Worm (Caenorhabditis elegans) whole organism, young adult: ENCODE data around the gene M05D6.2.
A peak's percentile ranks its signal among the peaks of the same experiment; 100 is the strongest.

Experiments used
- B0035.1 ChIP-seq: sonication (generic microtip); optimal IDR thresholded peaks from 2 replicates; lab custom pipeline; 2016; ENCODE audit warnings: missing genetic modification characterization, mild to moderate bottlenecking, missing compliant biosample characterization, missing genotype, missing genetic modification reagents
- B0261.1 ChIP-seq: sonication (generic microtip); optimal IDR thresholded peaks from 2 replicates; lab custom pipeline; 2016; ENCODE audit warnings: mild to moderate bottlenecking, missing genetic modification characterization, moderate library complexity, missing compliant biosample characterization
- B0336.3 ChIP-seq: fragments of 200-800 bp; sonication (Bioruptor generic); IDR thresholded peaks from 2 replicates; pipeline ENCODE4 v1.3.6; 2022; ENCODE audit warnings: missing genetic modification characterization, missing compliant biosample characterization
- F10E7.11 ChIP-seq: sonication (generic microtip); optimal IDR thresholded peaks from 2 replicates; lab custom pipeline; 2017; ENCODE audit warnings: mild to moderate bottlenecking, missing genetic modification characterization, moderate library complexity, missing compliant biosample characterization
- F22D6.2 ChIP-seq: sonication (generic microtip); optimal IDR thresholded peaks from 2 replicates; lab custom pipeline; 2016; ENCODE audit warnings: mild to moderate bottlenecking, missing genetic modification characterization, missing compliant biosample characterization
- F33H1.4 ChIP-seq: fragments of 200-800 bp; sonication (Bioruptor generic); IDR thresholded peaks from 2 replicates; pipeline ENCODE4 v1.3.6; 2022; ENCODE audit warnings: missing genetic modification reagents, missing genetic modification characterization, missing compliant biosample characterization
- F37B4.10 ChIP-seq: fragments of 200-800 bp; sonication (Bioruptor generic); IDR thresholded peaks from 2 replicates; pipeline ENCODE4 v1.3.6; 2022; ENCODE audit warnings: missing genetic modification characterization, missing compliant biosample characterization
- F39B2.1 ChIP-seq: fragments of 200-800 bp; sonication (Bioruptor generic); IDR thresholded peaks from 2 replicates; pipeline ENCODE4 v1.3.6; 2022; ENCODE audit warnings: missing genetic modification reagents, missing genetic modification characterization, missing compliant biosample characterization
- F49E8.2 ChIP-seq: sonication (generic microtip); optimal IDR thresholded peaks from 3 replicates; lab custom pipeline; 2017; ENCODE audit warnings: missing genetic modification characterization, mild to moderate bottlenecking, missing compliant biosample characterization, antibody characterized with exemption, moderate library complexity; ENCODE audit not compliant: insufficient read depth
- F52B5.7 ChIP-seq: sonication (generic microtip); optimal IDR thresholded peaks from 2 replicates; lab custom pipeline; 2016; ENCODE audit warnings: mild to moderate bottlenecking, missing genetic modification characterization, missing compliant biosample characterization
- F57A8.1 ChIP-seq: fragments of 200-800 bp; sonication (Bioruptor generic); optimal IDR thresholded peaks from 2 replicates; lab custom pipeline; 2018; ENCODE audit warnings: mild to moderate bottlenecking, missing genetic modification characterization, moderate library complexity, missing compliant biosample characterization
- Y53F4B.3 ChIP-seq: fragments of 200-800 bp; sonication (Bioruptor generic); IDR thresholded peaks from 2 replicates; pipeline ENCODE4 v1.3.6; 2022; ENCODE audit warnings: missing genetic modification reagents, missing genetic modification characterization, missing compliant biosample characterization
- Y79H2A.3 ChIP-seq: fragments of 200-800 bp; sonication (Bioruptor generic); conservative IDR thresholded peaks from 2 replicates; pipeline ENCODE4 v1.3.6; 2022; ENCODE audit warnings: missing genetic modification reagents, missing genetic modification characterization, missing compliant biosample characterization
- aptf-3 ChIP-seq: fragments of 200-800 bp; sonication (Bioruptor generic); IDR thresholded peaks from 2 replicates; pipeline ENCODE4 v1.3.6; 2022; ENCODE audit warnings: missing genetic modification characterization, missing compliant biosample characterization
- attf-5 ChIP-seq: fragments of 200-800 bp; sonication (Bioruptor generic); optimal IDR thresholded peaks from 2 replicates; lab custom pipeline; 2018; ENCODE audit warnings: mild to moderate bottlenecking, missing genetic modification characterization, missing compliant biosample characterization
- bed-1 ChIP-seq: fragments of 200-800 bp; sonication (Bioruptor generic); IDR thresholded peaks from 2 replicates; pipeline ENCODE4 v1.3.6; 2022; ENCODE audit warnings: missing genetic modification reagents, missing genetic modification characterization, missing compliant biosample characterization
- ccch-3 ChIP-seq: fragments of 200-800 bp; sonication (Bioruptor generic); optimal IDR thresholded peaks from 2 replicates; lab custom pipeline; 2018; ENCODE audit warnings: mild to moderate bottlenecking, missing genetic modification characterization, missing compliant biosample characterization
- cebp-2 ChIP-seq: fragments of 200-800 bp; sonication (Bioruptor generic); IDR thresholded peaks from 2 replicates; pipeline ENCODE4 v1.3.6; 2022; ENCODE audit warnings: missing genetic modification characterization, missing compliant biosample characterization
- ceh-40 ChIP-seq: fragments of 200-800 bp; sonication (Bioruptor generic); IDR thresholded peaks from 2 replicates; pipeline ENCODE4 v1.3.6; 2022; ENCODE audit warnings: missing genetic modification characterization, missing compliant biosample characterization
- ceh-58 ChIP-seq: fragments of 200-800 bp; sonication (Bioruptor generic); IDR thresholded peaks from 2 replicates; pipeline ENCODE4 v1.3.6; 2022; ENCODE audit warnings: missing genetic modification characterization, missing compliant biosample characterization
- die-1 ChIP-seq: sonication (generic microtip); optimal IDR thresholded peaks from 2 replicates; lab custom pipeline; 2016; ENCODE audit warnings: missing genotype, mild to moderate bottlenecking, missing genetic modification characterization, missing compliant biosample characterization
- dox-1 ChIP-seq: fragments of 200-800 bp; sonication (Bioruptor generic); IDR thresholded peaks from 2 replicates; pipeline ENCODE4 v1.3.6; 2022; ENCODE audit warnings: missing genetic modification reagents, missing genetic modification characterization, missing compliant biosample characterization
- dpff-1 ChIP-seq: sonication (generic microtip); optimal IDR thresholded peaks from 2 replicates; lab custom pipeline; 2017; ENCODE audit warnings: mild to moderate bottlenecking, missing genetic modification characterization, missing compliant biosample characterization
- dpl-1 ChIP-seq: fragments of 150-350 bp; optimal IDR thresholded peaks from 2 replicates; lab custom pipeline; 2014; ENCODE audit warnings: missing biosample characterization, missing genetic modification reagents, missing genetic modification characterization
- egl-44 ChIP-seq: fragments of 200-800 bp; sonication (Bioruptor generic); IDR thresholded peaks from 2 replicates; pipeline ENCODE4 v1.3.6; 2022; ENCODE audit warnings: missing genetic modification reagents, missing genetic modification characterization, missing compliant biosample characterization
- fkh-3 ChIP-seq: sonication (generic microtip); optimal IDR thresholded peaks from 2 replicates; lab custom pipeline; 2016; ENCODE audit warnings: mild to moderate bottlenecking, missing genetic modification characterization, missing compliant biosample characterization
- gei-17 ChIP-seq: fragments of 200-800 bp; sonication (Bioruptor generic); optimal IDR thresholded peaks from 2 replicates; lab custom pipeline; 2018; ENCODE audit warnings: mild to moderate bottlenecking, missing genetic modification characterization, missing compliant biosample characterization
- hlh-12 ChIP-seq: sonication (generic microtip); optimal IDR thresholded peaks from 2 replicates; lab custom pipeline; 2016; ENCODE audit warnings: missing genetic modification characterization, missing compliant biosample characterization
- hlh-26 ChIP-seq: fragments of 200-800 bp; sonication (Bioruptor generic); conservative IDR thresholded peaks from 2 replicates; pipeline ENCODE4 v1.3.6; 2022; ENCODE audit warnings: missing genetic modification reagents, missing genetic modification characterization, missing compliant biosample characterization
- hmg-1.2 ChIP-seq: fragments of 200-800 bp; sonication (Bioruptor generic); IDR thresholded peaks from 2 replicates; pipeline ENCODE4 v1.3.6; 2022; ENCODE audit warnings: missing genetic modification reagents, missing genetic modification characterization, missing compliant biosample characterization
- hmg-20 ChIP-seq: fragments of 200-800 bp; sonication (Bioruptor generic); IDR thresholded peaks from 2 replicates; pipeline ENCODE4 v1.3.6; 2022; ENCODE audit warnings: missing genetic modification reagents, missing genetic modification characterization, missing compliant biosample characterization
- let-526 ChIP-seq: fragments of 200-800 bp; sonication (Bioruptor generic); IDR thresholded peaks from 2 replicates; pipeline ENCODE4 v1.3.6; 2022; ENCODE audit warnings: missing genetic modification reagents, missing genetic modification characterization, missing compliant biosample characterization
- let-607 ChIP-seq, 2 experiments: fragments of 200-800 bp in 1 of 2; sonication (Bioruptor generic) in 1 of 2; sonication (generic microtip) in 1 of 2; optimal IDR thresholded peaks; 2 replicates each; lab custom pipeline; 2016 to 2018; ENCODE audit warnings: mild to moderate bottlenecking in 2 of 2, missing compliant biosample characterization in 2 of 2, missing genetic modification characterization in 2 of 2, moderate library complexity in 2 of 2, missing genotype in 1 of 2
- lsl-1 ChIP-seq: fragments of 200-800 bp; sonication (Bioruptor generic); optimal IDR thresholded peaks from 2 replicates; lab custom pipeline; 2018; ENCODE audit warnings: mild to moderate bottlenecking, missing genetic modification characterization, moderate library complexity, missing compliant biosample characterization
- mcd-1 ChIP-seq: fragments of 200-800 bp; sonication (Bioruptor generic); IDR thresholded peaks from 2 replicates; pipeline ENCODE4 v1.3.6; 2022; ENCODE audit warnings: missing genetic modification reagents, missing genetic modification characterization, missing compliant biosample characterization
- mes-4 ChIP-seq: sonication (generic microtip); optimal IDR thresholded peaks from 2 replicates; lab custom pipeline; 2016; ENCODE audit warnings: missing genotype, missing genetic modification characterization, missing compliant biosample characterization
- nfya-1 ChIP-seq: sonication (generic microtip); optimal IDR thresholded peaks from 2 replicates; lab custom pipeline; 2017; ENCODE audit warnings: antibody characterized with exemption, missing compliant biosample characterization, missing genetic modification characterization, borderline replicate concordance; ENCODE audit not compliant: insufficient read depth
- nhr-120 ChIP-seq: fragments of 200-800 bp; sonication (Bioruptor generic); IDR thresholded peaks from 2 replicates; pipeline ENCODE4 v1.3.6; 2022; ENCODE audit warnings: missing genetic modification characterization, missing compliant biosample characterization
- nhr-27 ChIP-seq: fragments of 200-800 bp; sonication (Bioruptor generic); optimal IDR thresholded peaks from 2 replicates; lab custom pipeline; 2018; ENCODE audit warnings: mild to moderate bottlenecking, missing genetic modification characterization, moderate library complexity, missing compliant biosample characterization
- nhr-80 ChIP-seq: sonication (generic microtip); optimal IDR thresholded peaks from 2 replicates; lab custom pipeline; 2016; ENCODE audit warnings: missing genetic modification characterization, missing compliant biosample characterization
- pbrm-1 ChIP-seq: fragments of 200-800 bp; sonication (Bioruptor generic); IDR thresholded peaks from 2 replicates; pipeline ENCODE4 v1.3.6; 2022; ENCODE audit warnings: missing genetic modification reagents, missing genetic modification characterization, missing compliant biosample characterization
- repo-1 ChIP-seq: sonication (generic microtip); optimal IDR thresholded peaks from 2 replicates; lab custom pipeline; 2017; ENCODE audit warnings: mild to moderate bottlenecking, missing genetic modification characterization, missing compliant biosample characterization
- snpc-1.1 ChIP-seq: sonication (generic microtip); optimal IDR thresholded peaks from 2 replicates; lab custom pipeline; 2017; ENCODE audit warnings: missing genetic modification characterization, mild to moderate bottlenecking, missing compliant biosample characterization, antibody characterized with exemption, moderate library complexity, missing genotype, missing genetic modification reagents; ENCODE audit not compliant: insufficient read depth
- snpc-4 ChIP-seq, 5 experiments: fragments of 150-350 bp in 1 of 5; sonication (generic microtip) in 4 of 5; optimal IDR thresholded peaks; 2 replicates each; lab custom pipeline; 2014 to 2018; ENCODE audit warnings: missing genetic modification characterization in 5 of 5, missing biosample characterization in 3 of 5, antibody characterized with exemption in 2 of 5, mild to moderate bottlenecking in 2 of 5, missing compliant biosample characterization in 2 of 5, missing genotype in 2 of 5, moderate library complexity in 2 of 5, missing genetic modification reagents in 1 of 5
- sptf-2 ChIP-seq: fragments of 200-800 bp; sonication (Bioruptor generic); optimal IDR thresholded peaks from 2 replicates; lab custom pipeline; 2018; ENCODE audit warnings: mild to moderate bottlenecking, missing genetic modification characterization, missing compliant biosample characterization
- ztf-18 ChIP-seq: sonication (generic microtip); optimal IDR thresholded peaks from 2 replicates; lab custom pipeline; 2016; ENCODE audit warnings: missing genotype, mild to moderate bottlenecking, missing genetic modification characterization, missing compliant biosample characterization
- ztf-22 ChIP-seq: fragments of 200-800 bp; sonication (Bioruptor generic); optimal IDR thresholded peaks from 2 replicates; lab custom pipeline; 2018; ENCODE audit warnings: mild to moderate bottlenecking, missing genetic modification characterization, moderate library complexity, missing compliant biosample characterization
- ztf-26 ChIP-seq: sonication (generic microtip); optimal IDR thresholded peaks from 2 replicates; lab custom pipeline; 2017; ENCODE audit warnings: missing genetic modification characterization, missing compliant biosample characterization
- ztf-28 ChIP-seq: fragments of 200-800 bp; sonication (Bioruptor generic); IDR thresholded peaks from 2 replicates; pipeline ENCODE4 v1.3.6; 2022; ENCODE audit warnings: missing genetic modification reagents, missing genetic modification characterization, missing compliant biosample characterization

Gene M05D6.2

DNA sequence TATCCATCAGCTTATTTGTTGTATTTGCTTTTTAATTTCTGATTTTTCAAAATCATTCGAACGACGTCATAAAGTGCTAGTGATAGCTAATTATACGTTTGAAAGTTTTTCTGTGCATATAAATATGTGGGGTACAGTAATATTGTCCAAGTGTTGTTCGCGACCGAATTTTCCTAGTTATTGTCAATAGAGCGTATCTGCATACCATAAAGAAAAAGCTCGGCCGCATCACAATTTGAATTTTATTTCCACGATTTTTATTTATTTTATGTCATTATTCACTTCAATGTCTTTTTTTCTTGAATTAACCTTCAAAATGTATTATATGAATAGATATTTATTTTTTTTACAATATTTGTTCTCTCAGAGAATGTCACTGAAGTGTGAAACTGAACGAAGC lies 48.9 kb downstream of the M05D6.2 start, which contains the start of gene rnh-2 (continued):
- TF ChIP-seq hlh-26, result no peak
- peak; percentile 57 for TF ChIP-seq ztf-18 (tag; lab: Kevin White, UChicago)
- no peak for TF ChIP-seq ztf-22
- no peak for TF ChIP-seq F10E7.11
- TF ChIP-seq dpff-1 (tag; lab: Kevin White, UChicago), result no peak
- TF ChIP-seq hmg-1.2 (GFP tag; lab: Robert Waterston, UW), result peak; percentile 60
- TF ChIP-seq hmg-20, result no peak
- TF ChIP-seq egl-44 (GFP tag; lab: Robert Waterston, UW), result no peak
- TF ChIP-seq ceh-40, result peak; percentile 64; the same call in 1 of the 2 replicates
- TF ChIP-seq mes-4, result no peak
- TF ChIP-seq snpc-4 (GFP tag; optimal IDR thresholded peaks at IDR 0.05; lab: Kevin White, UChicago), result no peak
- peak in 2 of 4 experiments; percentile 57 to 68 for TF ChIP-seq snpc-4 (tag; optimal IDR thresholded peaks at IDR 0.05; lab: Kevin White, UChicago)
- 0 out of 2 replicates have a peak, but pooled peaks have one; percentile 37 for TF ChIP-seq ztf-28 (GFP tag; lab: Robert Waterston, UW)
- peak; percentile 89 for TF ChIP-seq lsl-1
- no peak for TF ChIP-seq ztf-26
- TF ChIP-seq mcd-1, result peak; percentile 94
- TF ChIP-seq B0261.1 (tag; lab: Kevin White, UChicago), result no peak
- TF ChIP-seq F22D6.2 (tag; lab: Kevin White, UChicago), result no peak
- no peak for TF ChIP-seq nfya-1 (tag; lab: Kevin White, UChicago)
- peak; percentile 65 for TF ChIP-seq F33H1.4 (GFP tag; lab: Robert Waterston, UW)
- TF ChIP-seq B0336.3 (GFP tag; lab: Robert Waterston, UW), result no peak
- TF ChIP-seq F39B2.1, result no peak
- no peak for TF ChIP-seq gei-17 (GFP tag; lab: Kevin White, UChicago)
- TF ChIP-seq B0035.1 (tag; lab: Kevin White, UChicago), result no peak
- TF ChIP-seq F37B4.10 (GFP tag; lab: Robert Waterston, UW), result no peak
- peak; percentile 84 for TF ChIP-seq dox-1
- TF ChIP-seq hlh-12 (tag; lab: Kevin White, UChicago), result no peak
- no peak for TF ChIP-seq ccch-3
- TF ChIP-seq pbrm-1 (GFP tag; lab: Robert Waterston, UW), result peak; percentile 67
- no peak for TF ChIP-seq F52B5.7
- no peak for TF ChIP-seq die-1
- no peak for TF ChIP-seq repo-1 (tag; lab: Kevin White, UChicago)
- no peak for TF ChIP-seq nhr-120 (GFP tag; lab: Robert Waterston, UW)
- no peak for TF ChIP-seq fkh-3 (tag; lab: Kevin White, UChicago)
- no peak for TF ChIP-seq aptf-3 (GFP tag; lab: Robert Waterston, UW)
- no peak for TF ChIP-seq dpl-1 (GFP tag; lab: Kevin White, UChicago)
- no peak for TF ChIP-seq sptf-2 (GFP tag; lab: Kevin White, UChicago)
- TF ChIP-seq cebp-2, result no peak
- TF ChIP-seq Y53F4B.3 (GFP tag; lab: Robert Waterston, UW), result no peak
- TF ChIP-seq Y79H2A.3, result no peak
- TF ChIP-seq bed-1 (GFP tag; lab: Robert Waterston, UW), result no peak
- peak; percentile 87 for TF ChIP-seq attf-5 (GFP tag; lab: Kevin White, UChicago)
- no peak for TF ChIP-seq nhr-27
- TF ChIP-seq let-607 (tag; optimal IDR thresholded peaks at IDR 0.05; lab: Kevin White, UChicago), result no peak
- peak; percentile 65 for TF ChIP-seq F49E8.2 (tag; lab: Kevin White, UChicago)
- no peak for TF ChIP-seq ceh-58 (GFP tag; lab: Robert Waterston, UW)
- no peak for TF ChIP-seq let-526 (GFP tag; lab: Robert Waterston, UW)
- TF ChIP-seq F57A8.1, result no peak
- TF ChIP-seq snpc-1.1 (tag; lab: Kevin White, UChicago), result no peak
- TF ChIP-seq nhr-80 (tag; lab: Kevin White, UChicago), result peak; percentile 55
